Fruit fly (Drosophila melanogaster): ENCODE measurements around the gene slo.

dm6 chr3R:24654770-24655322 lies 7.4 kb upstream of the slo start, which contains the start of the genes CG31125 and CG6695:
- TF ChIP-seq CG13204 (GFP tag; optimal IDR thresholded peaks at IDR 0.05) (no peak), CG8301 (tag; optimal IDR thresholded peaks at IDR 0.05) (no peak), CG4496 (GFP tag; IDR thresholded peaks at IDR 0.05) (no peak), CG34367 (tag; optimal IDR thresholded peaks at IDR 0.05) (no peak), fd96Ca (GFP tag; IDR thresholded peaks at IDR 0.05) (no peak), EcR (GFP tag; optimal IDR thresholded peaks at IDR 0.05) (no peak), CG12605 (GFP tag; IDR thresholded peaks at IDR 0.05) (no peak), Ets98B (GFP tag; IDR thresholded peaks at IDR 0.05) (no peak), Pif1B (GFP tag; optimal IDR thresholded peaks at IDR 0.05) (no peak), CG9948 (tag; optimal IDR thresholded peaks at IDR 0.05) (peak; percentile 6), rn (GFP tag; IDR thresholded peaks at IDR 0.05) (no peak), gl (tag; optimal IDR thresholded peaks at IDR 0.05) (no peak)
